Worm (Caenorhabditis elegans) whole organism, mixed stage, embryonic: ENCODE results near the gene D2023.4.

Experiments used
- M03D4.4 ChIP-seq: sonication (generic microtip); optimal IDR thresholded peaks from 2 replicates; lab custom pipeline; 2017; ENCODE audit warnings: mild to moderate bottlenecking, missing genetic modification characterization, missing compliant biosample characterization
- bed-3 ChIP-seq: fragments of 200-800 bp; sonication (Bioruptor generic); optimal IDR thresholded peaks from 3 replicates; lab custom pipeline; 2018; ENCODE audit warnings: mild to moderate bottlenecking, missing genetic modification characterization, moderate library complexity, missing compliant biosample characterization
- blmp-1 ChIP-seq: fragments of 150-350 bp; optimal IDR thresholded peaks from 2 replicates; lab custom pipeline; 2014; ENCODE audit warnings: missing biosample characterization, missing genetic modification characterization
- ceh-39 ChIP-seq: fragments of 150-350 bp; optimal IDR thresholded peaks from 2 replicates; lab custom pipeline; 2014; ENCODE audit warnings: missing biosample characterization, missing genetic modification characterization
- ceh-43 ChIP-seq: fragments of 200-800 bp; sonication (Bioruptor generic); optimal IDR thresholded peaks from 2 replicates; lab custom pipeline; 2018; ENCODE audit warnings: mild to moderate bottlenecking, missing genetic modification characterization, moderate library complexity, missing compliant biosample characterization
- ceh-83 ChIP-seq: fragments of 200-800 bp; sonication (Bioruptor generic); optimal IDR thresholded peaks from 2 replicates; lab custom pipeline; 2018; ENCODE audit warnings: mild to moderate bottlenecking, missing genetic modification characterization, missing compliant biosample characterization
- ces-1 ChIP-seq: fragments of 150-350 bp; optimal IDR thresholded peaks from 2 replicates; lab custom pipeline; 2014; ENCODE audit warnings: missing biosample characterization, missing genetic modification reagents, missing genetic modification characterization
- cnd-1 ChIP-seq: fragments of 200-800 bp; sonication (Bioruptor generic); optimal IDR thresholded peaks from 2 replicates; lab custom pipeline; 2018; ENCODE audit warnings: mild to moderate bottlenecking, missing genetic modification characterization, missing compliant biosample characterization
- drap-1 ChIP-seq: fragments of 200-800 bp; sonication (Bioruptor generic); optimal IDR thresholded peaks from 3 replicates; lab custom pipeline; 2018; ENCODE audit warnings: mild to moderate bottlenecking, missing genetic modification characterization, missing compliant biosample characterization
- elt-1 ChIP-seq: sonication (generic microtip); optimal IDR thresholded peaks from 2 replicates; lab custom pipeline; 2017; ENCODE audit warnings: missing genetic modification characterization, mild to moderate bottlenecking, missing compliant biosample characterization, antibody characterized with exemption, moderate library complexity, borderline replicate concordance; ENCODE audit not compliant: insufficient read depth
- elt-3 ChIP-seq: fragments of 150-350 bp; optimal IDR thresholded peaks from 2 replicates; lab custom pipeline; 2014; ENCODE audit warnings: missing biosample characterization, missing genetic modification characterization
- flh-1 ChIP-seq: fragments of 200-800 bp; sonication (Bioruptor generic); optimal IDR thresholded peaks from 2 replicates; lab custom pipeline; 2018; ENCODE audit warnings: mild to moderate bottlenecking, missing genetic modification characterization, moderate library complexity, missing compliant biosample characterization
- ham-2 ChIP-seq: fragments of 200-800 bp; sonication (Bioruptor generic); optimal IDR thresholded peaks from 2 replicates; lab custom pipeline; 2018; ENCODE audit warnings: mild to moderate bottlenecking, missing genetic modification characterization, missing compliant biosample characterization
- hlh-1 ChIP-seq: fragments of 150-350 bp; optimal IDR thresholded peaks from 2 replicates; lab custom pipeline; 2014; ENCODE audit warnings: missing biosample characterization, missing genetic modification reagents, missing genetic modification characterization
- lin-13 ChIP-seq: fragments of 150-350 bp; optimal IDR thresholded peaks from 2 replicates; lab custom pipeline; 2014; ENCODE audit warnings: missing biosample characterization, missing genetic modification characterization
- lin-32 ChIP-seq: fragments of 200-800 bp; sonication (Bioruptor generic); optimal IDR thresholded peaks from 2 replicates; lab custom pipeline; 2018; ENCODE audit warnings: mild to moderate bottlenecking, missing genetic modification characterization, missing compliant biosample characterization
- lsy-2 ChIP-seq: fragments of 150-350 bp; optimal IDR thresholded peaks from 2 replicates; lab custom pipeline; 2014; ENCODE audit warnings: missing biosample characterization, missing genetic modification characterization
- mab-5 ChIP-seq: fragments of 150-350 bp; optimal IDR thresholded peaks from 2 replicates; lab custom pipeline; 2014; ENCODE audit warnings: missing biosample characterization, missing genetic modification characterization
- mep-1 ChIP-seq: fragments of 150-350 bp; optimal IDR thresholded peaks from 2 replicates; lab custom pipeline; 2017; ENCODE audit warnings: missing biosample characterization, missing genetic modification reagents, missing genetic modification characterization, inconsistent platforms
- mls-2 ChIP-seq: sonication (generic microtip); optimal IDR thresholded peaks from 2 replicates; lab custom pipeline; 2016; ENCODE audit warnings: mild to moderate bottlenecking, missing genetic modification characterization, moderate library complexity, missing compliant biosample characterization
- nhr-12 ChIP-seq: fragments of 150-350 bp; optimal IDR thresholded peaks from 2 replicates; lab custom pipeline; 2014; ENCODE audit warnings: missing biosample characterization, missing genetic modification characterization
- nhr-2 ChIP-seq: fragments of 150-350 bp; optimal IDR thresholded peaks from 2 replicates; lab custom pipeline; 2014; ENCODE audit warnings: missing biosample characterization, missing genetic modification characterization
- nhr-237 ChIP-seq: fragments of 150-350 bp; optimal IDR thresholded peaks from 2 replicates; lab custom pipeline; 2014; ENCODE audit warnings: missing biosample characterization, missing genetic modification characterization
- nhr-28 ChIP-seq: fragments of 150-350 bp; optimal IDR thresholded peaks from 2 replicates; lab custom pipeline; 2014; ENCODE audit warnings: missing biosample characterization, missing genetic modification characterization
- nhr-76 ChIP-seq: sonication (generic microtip); optimal IDR thresholded peaks from 2 replicates; lab custom pipeline; 2017; ENCODE audit warnings: missing biosample characterization, missing genetic modification characterization
- pha-4 ChIP-seq: fragments of 150-350 bp; optimal IDR thresholded peaks from 2 replicates; lab custom pipeline; 2018; ENCODE audit warnings: missing biosample characterization, missing genetic modification reagents, missing genetic modification characterization
- sem-2 ChIP-seq: fragments of 200-800 bp; sonication (Bioruptor generic); optimal IDR thresholded peaks from 2 replicates; lab custom pipeline; 2018; ENCODE audit warnings: mild to moderate bottlenecking, missing genetic modification characterization, missing compliant biosample characterization
- snpc-4 ChIP-seq: fragments of 150-350 bp; optimal IDR thresholded peaks from 2 replicates; lab custom pipeline; 2014; ENCODE audit warnings: missing biosample characterization, missing genetic modification characterization
- sptf-1 ChIP-seq: sonication (generic microtip); optimal IDR thresholded peaks from 2 replicates; lab custom pipeline; 2017; ENCODE audit warnings: mild to moderate bottlenecking, missing genetic modification characterization, moderate library complexity, missing compliant biosample characterization
- tbx-8 ChIP-seq: fragments of 200-800 bp; sonication (Bioruptor generic); optimal IDR thresholded peaks from 2 replicates; lab custom pipeline; 2018; ENCODE audit warnings: mild to moderate bottlenecking, missing genetic modification characterization, moderate library complexity, missing compliant biosample characterization
- unc-120 ChIP-seq: sonication (generic microtip); optimal IDR thresholded peaks from 2 replicates; lab custom pipeline; 2017; ENCODE audit warnings: missing genetic modification characterization, missing compliant biosample characterization; ENCODE audit not compliant: poor library complexity, severe bottlenecking
- unc-39 ChIP-seq: fragments of 150-350 bp; optimal IDR thresholded peaks from 2 replicates; lab custom pipeline; 2014; ENCODE audit warnings: missing biosample characterization, missing genetic modification characterization
- unc-62 ChIP-seq: fragments of 150-350 bp; optimal IDR thresholded peaks from 2 replicates; lab custom pipeline; 2014; ENCODE audit warnings: missing biosample characterization, missing genetic modification reagents, missing genetic modification characterization
- zip-8 ChIP-seq: fragments of 150-350 bp; optimal IDR thresholded peaks from 2 replicates; lab custom pipeline; 2014; ENCODE audit warnings: missing biosample characterization, missing genetic modification characterization
- ztf-11 ChIP-seq: fragments of 150-350 bp; optimal IDR thresholded peaks from 2 replicates; lab custom pipeline; 2014; ENCODE audit warnings: missing biosample characterization, missing genetic modification characterization

The D2023.4 gene

DNA sequence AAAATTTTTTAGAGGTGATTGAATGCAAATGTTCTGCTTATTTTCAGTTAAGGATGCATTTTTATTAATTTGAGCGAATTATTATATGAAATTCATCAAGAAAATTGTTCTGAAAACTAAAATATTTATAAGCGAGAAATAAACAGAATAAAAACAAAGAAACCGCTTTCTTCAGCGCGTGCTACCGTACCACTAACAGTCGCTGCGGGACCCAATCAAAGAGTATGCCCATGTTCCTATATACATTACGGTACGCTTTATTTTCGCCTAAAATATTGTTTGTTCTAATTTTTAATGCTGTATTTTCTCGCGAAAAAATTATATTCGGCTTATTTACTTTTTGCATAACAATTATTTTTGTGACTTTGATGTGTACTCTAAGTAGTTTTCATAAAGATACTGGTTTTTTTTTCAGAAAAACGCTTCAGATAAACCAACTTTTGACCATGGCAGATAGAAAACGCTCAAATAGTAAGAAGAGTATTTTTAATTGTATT lies 37.8 kb downstream of the D2023.4 start, which contains the start of gene F55A11.8:
F55A11.8 (plus strand) TSS at position 447 of the 497 bp plus-strand sequence.
- no peak for TF ChIP-seq unc-62 (GFP tag; lab: Kevin White, UChicago)
- no peak for TF ChIP-seq elt-3 (tag; lab: Kevin White, UChicago)
- TF ChIP-seq nhr-76 (tag; lab: Kevin White, UChicago) = no peak
- no peak for TF ChIP-seq zip-8
- no peak for TF ChIP-seq hlh-1 (tag; lab: Kevin White, UChicago)
- no peak for TF ChIP-seq pha-4 (tag; lab: Kevin White, UChicago)
- TF ChIP-seq, all 35 proteins: peak for 0

DNA sequence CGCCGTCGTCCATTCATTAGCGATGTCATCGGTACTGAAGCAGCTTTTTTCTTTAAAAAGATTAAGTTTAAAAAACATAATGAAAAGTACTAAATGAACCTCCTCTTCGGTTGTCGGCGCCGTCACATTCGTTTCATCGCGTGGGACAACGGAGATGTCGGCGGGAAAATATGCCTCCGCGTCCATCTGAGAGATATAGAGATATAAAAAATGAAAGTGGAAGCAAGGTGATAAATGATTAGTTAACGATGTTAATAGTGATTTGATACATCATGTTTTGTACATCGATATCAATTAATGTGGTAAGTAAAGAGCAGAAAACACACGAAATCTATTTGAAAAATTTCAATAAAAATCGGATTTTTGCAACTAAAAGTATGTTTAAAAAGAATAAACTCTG lies 38.3 kb downstream of the D2023.4 start, which contains the start of gene F55A11.7:
F55A11.7 (minus strand) TSS at position 186 of the 400 bp plus-strand sequence.
- no peak for TF ChIP-seq elt-1 (tag; lab: Kevin White, UChicago)
- no peak for TF ChIP-seq zip-8
- no peak for TF ChIP-seq unc-39
- no peak for TF ChIP-seq snpc-4 (tag; lab: Kevin White, UChicago)
- no peak for TF ChIP-seq hlh-1 (tag; lab: Kevin White, UChicago)
- TF ChIP-seq sptf-1 = no peak
- no peak for TF ChIP-seq drap-1 (GFP tag; lab: Kevin White, UChicago)
- no peak for TF ChIP-seq lin-32
- TF ChIP-seq lin-13 (tag; lab: Kevin White, UChicago) = no peak
- TF ChIP-seq mls-2 = no peak
- TF ChIP-seq ceh-43 (GFP tag; lab: Kevin White, UChicago) = no peak
- no peak for TF ChIP-seq flh-1 (GFP tag; lab: Kevin White, UChicago)
- no peak for TF ChIP-seq pha-4 (tag; lab: Kevin White, UChicago)
- no peak for TF ChIP-seq elt-3 (tag; lab: Kevin White, UChicago)
- TF ChIP-seq nhr-237 (tag; lab: Kevin White, UChicago) = no peak
- no peak for TF ChIP-seq bed-3 (GFP tag; lab: Kevin White, UChicago)
- TF ChIP-seq ham-2 (GFP tag; lab: Kevin White, UChicago) = no peak
- TF ChIP-seq blmp-1 (tag; lab: Kevin White, UChicago) = no peak
- TF ChIP-seq ces-1 (GFP tag; lab: Kevin White, UChicago) = no peak
- no peak for TF ChIP-seq tbx-8 (GFP tag; lab: Kevin White, UChicago)

DNA sequence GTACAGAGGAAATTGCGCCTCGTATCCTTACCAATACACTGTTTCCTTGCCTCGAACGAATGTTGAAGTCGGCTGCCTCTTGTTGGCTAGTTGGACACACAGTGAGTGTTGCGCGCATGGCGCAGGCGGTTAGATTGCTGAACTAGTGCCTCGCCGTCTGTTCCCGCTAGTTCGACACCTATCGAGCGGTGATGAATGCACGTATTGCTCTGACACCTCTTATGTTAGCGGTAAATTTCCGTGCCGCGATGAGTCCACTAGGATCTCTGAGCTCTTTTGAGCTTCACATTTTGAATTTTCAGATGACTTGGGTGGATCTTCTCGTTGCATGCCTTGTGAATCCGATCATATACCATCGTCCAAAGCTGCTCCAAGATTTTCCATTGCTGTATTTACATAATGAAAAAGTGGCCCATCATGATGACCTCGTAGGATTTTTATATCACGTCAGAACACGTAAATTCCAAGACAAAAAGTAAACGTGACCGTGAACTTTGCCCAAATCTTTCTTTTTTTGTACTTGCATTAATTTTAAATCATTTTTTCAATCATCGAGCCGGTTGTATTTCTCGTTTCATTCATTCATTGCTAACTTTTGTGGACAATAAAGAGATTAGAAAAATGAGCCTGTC lies 42.6 kb downstream of the D2023.4 start, which contains the start of gene F55A11.11:
F55A11.11 (plus strand) TSS at position 341 of the 632 bp plus-strand sequence.
- TF ChIP-seq elt-1 (tag; lab: Kevin White, UChicago) = peak; percentile 17
- no peak for TF ChIP-seq mab-5
- peak; percentile 60 for TF ChIP-seq ztf-11 (tag; lab: Kevin White, UChicago)
- TF ChIP-seq ceh-39 = peak; percentile 28
- TF ChIP-seq sptf-1 = peak; percentile 98
- TF ChIP-seq mls-2 = peak; percentile 98
- TF ChIP-seq lin-32 = peak; percentile 96
- TF ChIP-seq lsy-2 (tag; lab: Kevin White, UChicago) = peak; percentile 28
- TF ChIP-seq M03D4.4 = peak; percentile 97
- TF ChIP-seq flh-1 (GFP tag; lab: Kevin White, UChicago) = peak; percentile 90
- TF ChIP-seq elt-3 (tag; lab: Kevin White, UChicago) = no peak
- no peak for TF ChIP-seq nhr-76 (tag; lab: Kevin White, UChicago)
- peak; percentile 97 for TF ChIP-seq ceh-83
- no peak for TF ChIP-seq ces-1 (GFP tag; lab: Kevin White, UChicago)
- peak; percentile 41 for TF ChIP-seq nhr-237 (tag; lab: Kevin White, UChicago)
- peak; percentile 97 for TF ChIP-seq cnd-1 (tag; lab: Kevin White, UChicago)
- TF ChIP-seq sem-2 = peak; percentile 94
- TF ChIP-seq nhr-28 (tag; lab: Kevin White, UChicago) = peak; percentile 46
- TF ChIP-seq zip-8 = no peak
- peak; percentile 92 for TF ChIP-seq ceh-43 (GFP tag; lab: Kevin White, UChicago)
- peak; percentile 52 for TF ChIP-seq unc-39
- peak; percentile 98 for TF ChIP-seq ham-2 (GFP tag; lab: Kevin White, UChicago)
- TF ChIP-seq bed-3 (GFP tag; lab: Kevin White, UChicago) = peak; percentile 91
- TF ChIP-seq pha-4 (tag; lab: Kevin White, UChicago) = peak; percentile 92
- TF ChIP-seq blmp-1 (tag; lab: Kevin White, UChicago) = no peak
- TF ChIP-seq drap-1 (GFP tag; lab: Kevin White, UChicago) = peak; percentile 99
- TF ChIP-seq hlh-1 (tag; lab: Kevin White, UChicago) = peak; percentile 60
- TF ChIP-seq nhr-12 (tag; lab: Kevin White, UChicago) = peak; percentile 85
- peak; percentile 86 for TF ChIP-seq tbx-8 (GFP tag; lab: Kevin White, UChicago)
- TF ChIP-seq nhr-2 (tag; lab: Kevin White, UChicago) = no peak
- TF ChIP-seq unc-120 (tag; lab: Kevin White, UChicago) = peak; percentile 95
- TF ChIP-seq unc-62 (GFP tag; lab: Kevin White, UChicago) = peak; percentile 73
- peak; percentile 83 for TF ChIP-seq lin-13 (tag; lab: Kevin White, UChicago)
- TF ChIP-seq mep-1 (tag; lab: Kevin White, UChicago) = peak; percentile 57
- TF ChIP-seq snpc-4 (tag; lab: Kevin White, UChicago) = no peak
